Worm (Caenorhabditis elegans) whole organism, L1 larva: ENCODE data around the gene syf-2.

Experiments
- C16A3.4 ChIP-seq: fragments of 150-350 bp; optimal IDR thresholded peaks from 2 replicates; lab custom pipeline; 2014; ENCODE audit warnings: missing biosample characterization, missing genetic modification characterization
- C34B4.2 ChIP-seq: sonication (generic microtip); optimal IDR thresholded peaks from 2 replicates; lab custom pipeline; 2017; ENCODE audit warnings: mild to moderate bottlenecking, missing genetic modification characterization, missing compliant biosample characterization
- F16B12.6 ChIP-seq: fragments of 150-350 bp; optimal IDR thresholded peaks from 2 replicates; lab custom pipeline; 2014; ENCODE audit warnings: missing biosample characterization, missing genetic modification characterization
- Y116A8C.19 ChIP-seq: sonication (generic microtip); optimal IDR thresholded peaks from 2 replicates; lab custom pipeline; 2016; ENCODE audit warnings: missing compliant biosample characterization, missing genetic modification characterization, borderline replicate concordance
- ama-1 ChIP-seq: fragments of 150-350 bp; optimal IDR thresholded peaks from 2 replicates; lab custom pipeline; 2014
- blmp-1 ChIP-seq: fragments of 150-350 bp; optimal IDR thresholded peaks from 2 replicates; lab custom pipeline; 2014; ENCODE audit warnings: missing biosample characterization, missing genetic modification characterization
- ceh-63 ChIP-seq: fragments of 200-800 bp; sonication (Bioruptor generic); optimal IDR thresholded peaks from 2 replicates; lab custom pipeline; 2018; ENCODE audit warnings: mild to moderate bottlenecking, missing genetic modification characterization, missing compliant biosample characterization
- ceh-8 ChIP-seq: fragments of 200-800 bp; sonication (Bioruptor generic); optimal IDR thresholded peaks from 2 replicates; lab custom pipeline; 2018; ENCODE audit warnings: mild to moderate bottlenecking, missing genetic modification characterization, moderate library complexity, missing compliant biosample characterization
- ceh-82 ChIP-seq, 3 experiments: fragments of 150-350 bp in 1 of 3; sonication (generic microtip) in 2 of 3; optimal IDR thresholded peaks; 2 replicates each; lab custom pipeline; 2014 to 2017; ENCODE audit warnings: missing biosample characterization in 3 of 3, missing genetic modification characterization in 3 of 3
- dpl-1 ChIP-seq, 3 experiments: fragments of 150-350 bp in 2 of 3; sonication (generic microtip) in 1 of 3; optimal IDR thresholded peaks; 2 replicates each; lab custom pipeline; 2014 to 2017; ENCODE audit warnings: missing biosample characterization in 3 of 3, missing genetic modification characterization in 3 of 3, missing genetic modification reagents in 3 of 3
- dsc-1 ChIP-seq: sonication (generic microtip); optimal IDR thresholded peaks from 2 replicates; lab custom pipeline; 2016; ENCODE audit warnings: mild to moderate bottlenecking, missing genetic modification characterization, missing compliant biosample characterization
- efl-1 ChIP-seq, 4 experiments: fragments of 150-350 bp; optimal IDR thresholded peaks in 3 of 4; peaks in 1 of 4; 1 replicate in 1 of 4; 2 replicates in 3 of 4; lab custom pipeline; 2014; ENCODE audit warnings: missing biosample characterization in 2 of 4, missing genetic modification characterization in 2 of 4, missing genetic modification reagents in 2 of 4
- egl-27 ChIP-seq, 2 experiments: fragments of 150-350 bp in 1 of 2; sonication (generic microtip); optimal IDR thresholded peaks; 3 replicates each; lab custom pipeline; 2017 to 2018; ENCODE audit warnings: missing biosample characterization in 2 of 2, missing genetic modification characterization in 2 of 2, missing genetic modification reagents in 2 of 2
- elt-3 ChIP-seq, 6 experiments: fragments of 150-350 bp in 1 of 6; sonication (generic microtip); optimal IDR thresholded peaks; 2 replicates each; lab custom pipeline; 2017 to 2018; ENCODE audit warnings: missing biosample characterization in 6 of 6, missing genetic modification characterization in 6 of 6, inconsistent platforms in 1 of 6
- ets-5 ChIP-seq: fragments of 200-800 bp; sonication (Bioruptor generic); IDR thresholded peaks from 2 replicates; pipeline ENCODE4 v1.3.6; 2022; ENCODE audit warnings: missing genetic modification characterization, missing compliant biosample characterization
- fkh-10 ChIP-seq: sonication (generic microtip); optimal IDR thresholded peaks from 2 replicates; lab custom pipeline; 2017; ENCODE audit warnings: missing biosample characterization, missing genetic modification reagents, missing genetic modification characterization
- fkh-4 ChIP-seq: sonication (generic microtip); optimal IDR thresholded peaks from 2 replicates; lab custom pipeline; 2016; ENCODE audit warnings: missing compliant biosample characterization, missing genetic modification characterization, borderline replicate concordance
- fos-1 ChIP-seq: fragments of 150-350 bp; optimal IDR thresholded peaks from 2 replicates; lab custom pipeline; 2014; ENCODE audit warnings: missing biosample characterization, missing genetic modification characterization
- jun-1 ChIP-seq: fragments of 150-350 bp; optimal IDR thresholded peaks from 2 replicates; lab custom pipeline; 2014; ENCODE audit warnings: missing biosample characterization, missing genetic modification reagents, missing genetic modification characterization
- lin-14 ChIP-seq: fragments of 200-800 bp; sonication (Bioruptor generic); optimal IDR thresholded peaks from 2 replicates; lab custom pipeline; 2018; ENCODE audit warnings: mild to moderate bottlenecking, missing genetic modification characterization, moderate library complexity, missing compliant biosample characterization
- lin-35 ChIP-seq, 2 experiments: fragments of 150-350 bp; optimal IDR thresholded peaks; 2 replicates each; lab custom pipeline; 2014; ENCODE audit warnings: missing biosample characterization in 2 of 2, missing genetic modification characterization in 2 of 2, missing genetic modification reagents in 2 of 2
- lin-39 ChIP-seq: fragments of 150-350 bp; optimal IDR thresholded peaks from 2 replicates; lab custom pipeline; 2014; ENCODE audit warnings: missing biosample characterization, missing genetic modification reagents, missing genetic modification characterization
- mab-9 ChIP-seq: fragments of 200-800 bp; sonication (Bioruptor generic); IDR thresholded peaks from 2 replicates; pipeline ENCODE4 v1.3.6; 2022; ENCODE audit warnings: missing genetic modification reagents, missing genetic modification characterization, missing compliant biosample characterization
- mep-1 ChIP-seq: fragments of 150-350 bp; optimal IDR thresholded peaks from 2 replicates; lab custom pipeline; 2014; ENCODE audit warnings: missing biosample characterization, missing genetic modification characterization
- nhr-11 ChIP-seq: fragments of 150-350 bp; optimal IDR thresholded peaks from 2 replicates; lab custom pipeline; 2014; ENCODE audit warnings: missing biosample characterization, missing genetic modification characterization
- nhr-12 ChIP-seq: sonication (generic microtip); optimal IDR thresholded peaks from 2 replicates; lab custom pipeline; 2017; ENCODE audit warnings: missing biosample characterization, missing genetic modification characterization
- nhr-20 ChIP-seq: sonication (generic microtip); optimal IDR thresholded peaks from 2 replicates; lab custom pipeline; 2016; ENCODE audit warnings: mild to moderate bottlenecking, missing genetic modification characterization, missing compliant biosample characterization
- nhr-28 ChIP-seq: fragments of 150-350 bp; optimal IDR thresholded peaks from 2 replicates; lab custom pipeline; 2014; ENCODE audit warnings: missing biosample characterization, missing genetic modification characterization
- nhr-47 ChIP-seq: sonication (generic microtip); optimal IDR thresholded peaks from 2 replicates; lab custom pipeline; 2016; ENCODE audit warnings: mild to moderate bottlenecking, missing genetic modification characterization, moderate library complexity, missing compliant biosample characterization
- nhr-76 ChIP-seq: sonication (generic microtip); optimal IDR thresholded peaks from 2 replicates; lab custom pipeline; 2017; ENCODE audit warnings: missing biosample characterization, missing genetic modification characterization
- nhr-77 ChIP-seq: fragments of 150-350 bp; optimal IDR thresholded peaks from 2 replicates; lab custom pipeline; 2014; ENCODE audit warnings: missing biosample characterization, missing genetic modification characterization
- nhr-85 ChIP-seq: sonication (generic microtip); peaks from one replicate; lab custom pipeline; 2016; ENCODE audit warnings: missing genetic modification characterization, inconsistent platforms, missing compliant biosample characterization
- nhr-90 ChIP-seq: sonication (generic microtip); optimal IDR thresholded peaks from 2 replicates; lab custom pipeline; 2016; ENCODE audit warnings: mild to moderate bottlenecking, missing genetic modification characterization, missing compliant biosample characterization; ENCODE audit not compliant: poor library complexity
- pax-3 ChIP-seq: fragments of 200-800 bp; sonication (Bioruptor generic); optimal IDR thresholded peaks from 2 replicates; lab custom pipeline; 2018; ENCODE audit warnings: mild to moderate bottlenecking, missing genetic modification characterization, moderate library complexity, missing compliant biosample characterization
- rnt-1 ChIP-seq: sonication (generic microtip); optimal IDR thresholded peaks from 2 replicates; lab custom pipeline; 2016; ENCODE audit warnings: mild to moderate bottlenecking, missing genetic modification characterization, moderate library complexity, missing compliant biosample characterization
- snpc-4 ChIP-seq: fragments of 150-350 bp; optimal IDR thresholded peaks from 2 replicates; lab custom pipeline; 2014; ENCODE audit warnings: missing biosample characterization, missing genetic modification characterization
- snu-23 ChIP-seq: sonication (generic microtip); optimal IDR thresholded peaks from 2 replicates; lab custom pipeline; 2016; ENCODE audit warnings: missing genetic modification characterization, missing compliant biosample characterization
- sptf-1 ChIP-seq: fragments of 150-350 bp; optimal IDR thresholded peaks from 2 replicates; lab custom pipeline; 2014; ENCODE audit warnings: missing biosample characterization, missing genetic modification characterization
- sup-37 ChIP-seq: fragments of 200-800 bp; sonication (Bioruptor generic); optimal IDR thresholded peaks from 2 replicates; lab custom pipeline; 2018; ENCODE audit warnings: mild to moderate bottlenecking, missing genetic modification characterization, missing compliant biosample characterization
- tbx-2 ChIP-seq: sonication (generic microtip); optimal IDR thresholded peaks from 2 replicates; lab custom pipeline; 2016; ENCODE audit warnings: missing genetic modification characterization, missing compliant biosample characterization
- unc-30 ChIP-seq: sonication (generic microtip); optimal IDR thresholded peaks from 2 replicates; lab custom pipeline; 2017; ENCODE audit warnings: missing biosample characterization, missing genetic modification characterization
- unc-62 ChIP-seq: fragments of 150-350 bp; optimal IDR thresholded peaks from 2 replicates; lab custom pipeline; 2014; ENCODE audit warnings: missing biosample characterization, missing genetic modification reagents, missing genetic modification characterization
- unc-86 ChIP-seq: sonication (generic microtip); optimal IDR thresholded peaks from 2 replicates; lab custom pipeline; 2016; ENCODE audit warnings: missing genetic modification characterization, missing compliant biosample characterization
- unc-98 ChIP-seq: fragments of 200-800 bp; sonication (Bioruptor generic); IDR thresholded peaks from 2 replicates; pipeline ENCODE4 v1.3.6; 2022; ENCODE audit warnings: missing genetic modification characterization, missing compliant biosample characterization
- zag-1 ChIP-seq: fragments of 150-350 bp; optimal IDR thresholded peaks from 2 replicates; lab custom pipeline; 2014; ENCODE audit warnings: missing biosample characterization, missing genetic modification characterization
- zip-4 ChIP-seq: fragments of 200-800 bp; sonication (Bioruptor generic); optimal IDR thresholded peaks from 2 replicates; lab custom pipeline; 2018; ENCODE audit warnings: mild to moderate bottlenecking, missing genetic modification characterization, moderate library complexity, missing compliant biosample characterization
- ztf-11 ChIP-seq, 2 experiments: sonication (generic microtip); optimal IDR thresholded peaks; 2 replicates each; lab custom pipeline; 2016 to 2017; ENCODE audit warnings: missing genetic modification characterization in 2 of 2, missing biosample characterization in 1 of 2, missing compliant biosample characterization in 1 of 2
- ztf-4 ChIP-seq: fragments of 150-350 bp; optimal IDR thresholded peaks from 2 replicates; lab custom pipeline; 2014; ENCODE audit warnings: missing biosample characterization, missing genetic modification characterization

The syf-2 gene

DNA sequence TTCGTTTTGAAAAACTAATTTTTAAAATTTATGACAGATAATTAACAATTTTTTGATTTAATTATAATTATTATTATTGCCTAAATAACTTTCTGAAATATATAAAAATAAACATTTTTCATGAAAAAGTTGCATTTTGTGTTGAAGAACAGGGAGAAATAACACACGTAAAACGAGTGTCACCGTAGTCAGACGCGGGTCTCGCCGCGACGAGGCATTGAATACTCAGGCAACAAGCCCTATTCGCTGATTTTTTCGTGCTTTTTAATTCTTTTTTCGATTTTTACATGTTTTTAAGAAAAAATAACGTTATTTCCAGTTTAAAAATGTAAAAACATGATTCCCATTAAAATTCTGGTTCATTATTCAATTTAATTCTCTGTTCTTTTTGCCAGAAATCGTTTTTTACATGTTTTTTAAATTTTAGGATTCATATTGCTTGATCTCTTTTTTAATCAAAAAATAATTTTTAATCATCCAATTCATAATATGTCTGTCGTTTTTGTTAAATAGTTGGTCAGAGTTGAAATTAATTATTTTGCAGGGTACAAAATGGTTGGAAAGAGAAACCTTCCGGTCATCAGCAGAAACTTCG lies 46.1 kb upstream of the syf-2 start, which contains the start of gene rpl-6 (continued):
- TF ChIP-seq unc-62 (GFP tag; lab: Kevin White, UChicago) (no peak), nhr-85 (tag; lab: Kevin White, UChicago) (peak; percentile 95), nhr-28 (tag; lab: Kevin White, UChicago) (no peak), unc-86 (tag; lab: Kevin White, UChicago) (peak; percentile 79), unc-98 (no peak), lin-14 (GFP tag; lab: Kevin White, UChicago) (peak; percentile 90), elt-3 (tag; optimal IDR thresholded peaks at IDR 0.05; lab: Kevin White, UChicago) (peak in 5 of 6 experiments; percentile 14 to 98 (median 73)), ztf-4 (peak; percentile 82), fkh-10 (GFP tag; lab: Kevin White, UChicago) (peak; percentile 77), ceh-82 (tag; optimal IDR thresholded peaks at IDR 0.05; lab: Kevin White, UChicago) (peak; percentile 81 to 90 (median 86)), unc-30 (tag; lab: Kevin White, UChicago) (no peak), dsc-1 (tag; lab: Kevin White, UChicago) (peak; percentile 81), C16A3.4 (tag; lab: Kevin White, UChicago) (peak; percentile 97), egl-27 (tag; optimal IDR thresholded peaks at IDR 0.05; lab: Kevin White, UChicago) (peak; percentile 63 to 87), zag-1 (tag; lab: Kevin White, UChicago) (no peak), fkh-4 (tag; lab: Kevin White, UChicago) (no peak), ama-1 (peak; percentile 55), nhr-12 (tag; lab: Kevin White, UChicago) (no peak), zip-4 (peak; percentile 45), lin-35 (GFP tag; optimal IDR thresholded peaks at IDR 0.05; lab: Kevin White, UChicago) (peak; percentile 85 to 92), nhr-77 (tag; lab: Kevin White, UChicago) (peak; percentile 83), F16B12.6 (peak; percentile 46), nhr-47 (peak; percentile 90), Y116A8C.19 (tag; lab: Kevin White, UChicago) (no peak), C34B4.2 (tag; lab: Kevin White, UChicago) (no peak), nhr-11 (tag; lab: Kevin White, UChicago) (peak; percentile 88), sptf-1 (tag; lab: Kevin White, UChicago) (no peak), rnt-1 (tag; lab: Kevin White, UChicago) (peak; percentile 91), dpl-1 (GFP tag; optimal IDR thresholded peaks at IDR 0.05; lab: Kevin White, UChicago) (peak; percentile 81 to 86 (median 85)), jun-1 (peak; percentile 81), pax-3 (tag; lab: Kevin White, UChicago) (peak; percentile 62), nhr-76 (tag; lab: Kevin White, UChicago) (no peak), sup-37 (GFP tag; lab: Kevin White, UChicago) (no peak)

DNA sequence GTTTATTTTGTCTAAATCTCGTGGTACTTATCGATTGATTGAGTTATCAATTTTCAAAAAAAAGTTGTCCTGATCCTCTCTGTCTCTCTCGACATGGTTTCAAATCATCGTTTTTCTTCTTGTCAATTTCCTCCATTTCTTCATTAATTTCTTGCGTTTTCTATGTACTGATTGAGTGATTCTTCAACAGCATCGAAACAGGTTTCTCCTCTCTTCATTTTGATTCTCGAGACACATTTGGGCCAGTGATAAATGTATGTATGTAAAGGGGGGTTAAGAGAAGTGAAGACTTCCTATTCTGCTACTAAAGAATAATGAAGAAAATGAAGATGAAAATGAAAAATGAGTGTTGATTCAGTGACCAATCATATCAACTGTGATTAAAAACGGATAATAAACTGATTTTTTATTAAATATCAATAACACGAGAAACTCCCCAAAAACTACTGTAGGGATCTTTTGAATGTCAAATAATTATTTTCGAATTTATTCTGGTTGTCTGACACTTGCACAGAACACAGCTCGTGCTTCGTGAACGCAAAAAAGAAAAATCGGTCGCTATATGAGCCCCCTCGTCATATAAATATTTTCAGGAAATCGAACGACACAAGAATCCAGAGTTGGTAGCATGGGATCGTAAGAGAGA lies 41.3 kb upstream of the syf-2 start:
- TF ChIP-seq elt-3 (tag; optimal IDR thresholded peaks at IDR 0.05; lab: Kevin White, UChicago) (peak in 3 of 6 experiments; percentile 44 to 76 (median 61)), lin-35 (GFP tag; optimal IDR thresholded peaks at IDR 0.05; lab: Kevin White, UChicago) (peak in 1 of 2 experiments; percentile 52), nhr-11 (tag; lab: Kevin White, UChicago) (no peak), zip-4 (no peak), nhr-47 (no peak), fos-1 (no peak), F16B12.6 (no peak), mab-9 (GFP tag; lab: Robert Waterston, UW) (no peak), tbx-2 (peak; percentile 36), ceh-8 (GFP tag; lab: Kevin White, UChicago) (no peak), nhr-20 (tag; lab: Kevin White, UChicago) (peak; percentile 51), ceh-63 (GFP tag; lab: Kevin White, UChicago) (no peak), mep-1 (tag; lab: Kevin White, UChicago) (peak; percentile 34), nhr-85 (tag; lab: Kevin White, UChicago) (peak; percentile 89), efl-1 (optimal IDR thresholded peaks at IDR 0.05; lab: Kevin White, UChicago) (peak in 1 of 2 experiments; percentile 8), efl-1 (GFP tag; optimal IDR thresholded peaks at IDR 0.05 in 1 of 2; lab: Kevin White, UChicago) (peak in 1 of 2 experiments; percentile 87), lin-14 (GFP tag; lab: Kevin White, UChicago) (peak; percentile 57), ztf-11 (tag; optimal IDR thresholded peaks at IDR 0.05; lab: Kevin White, UChicago) (no peak), jun-1 (no peak), nhr-90 (peak; percentile 36), rnt-1 (tag; lab: Kevin White, UChicago) (no peak), ets-5 (no peak), dpl-1 (GFP tag; optimal IDR thresholded peaks at IDR 0.05; lab: Kevin White, UChicago) (peak in 1 of 3 experiments; percentile 5), blmp-1 (peak; percentile 89), snpc-4 (tag; lab: Kevin White, UChicago) (no peak), lin-39 (tag; lab: Kevin White, UChicago) (no peak), snu-23 (GFP tag; lab: Kevin White, UChicago) (peak; percentile 56)
